Fruit fly (Drosophila melanogaster): ENCODE data around the gene ND-PDSW.

DNA sequence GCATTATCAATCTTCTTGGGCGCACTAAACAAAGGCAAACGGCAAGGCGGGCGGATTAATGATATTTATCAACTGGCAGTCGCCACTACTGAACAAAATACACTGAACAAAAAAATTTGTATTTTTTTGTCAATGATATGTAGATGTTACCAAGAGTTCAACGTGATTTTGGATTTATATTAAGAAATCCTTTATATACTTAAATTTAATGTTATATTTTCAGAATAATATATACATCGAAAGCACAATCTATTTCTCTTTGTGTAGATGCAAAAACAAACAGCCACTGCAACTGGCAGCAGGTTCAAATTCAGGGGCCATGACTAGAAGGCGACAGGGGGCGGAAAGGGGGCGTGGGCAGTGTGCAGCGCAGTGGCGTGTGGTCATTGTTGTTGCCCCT, 16.8 kb downstream of the ND-PDSW start:
- TF ChIP-seq psq (optimal IDR thresholded peaks at IDR 0.05) (no peak), h (optimal IDR thresholded peaks at IDR 0.05) (no peak), ttk (optimal IDR thresholded peaks at IDR 0.05) (no peak), Myc (optimal IDR thresholded peaks at IDR 0.05) (no peak), Sin3A (optimal IDR thresholded peaks at IDR 0.05) (no peak)

Data from Kc167 (cell line).